Worm (Caenorhabditis elegans): ENCODE measurements around the gene gpa-12.

DNA sequence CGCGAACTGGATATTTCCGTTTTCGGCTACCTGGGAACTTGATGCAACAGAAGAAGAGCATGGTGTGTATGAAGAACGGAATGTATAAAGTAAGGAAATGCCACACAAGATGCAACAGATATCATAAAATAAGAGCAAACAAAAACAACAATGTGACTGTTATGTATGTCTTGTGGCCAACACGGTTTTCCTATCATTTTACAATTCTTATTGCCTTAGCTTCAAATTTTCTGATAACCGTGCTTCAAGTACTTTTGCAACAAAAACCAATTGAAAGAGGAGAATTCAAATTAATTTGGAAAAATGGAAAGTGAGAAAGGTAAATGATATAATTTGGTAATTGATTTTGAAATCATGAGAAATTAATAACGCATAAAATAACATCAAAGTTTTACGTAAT, 11.8 kb upstream of the gpa-12 start:
- TF ChIP-seq hmg-4 (GFP tag; optimal IDR thresholded peaks at IDR 0.05): no peak
- no peak for TF ChIP-seq ama-1 (optimal IDR thresholded peaks at IDR 0.05)
- no peak for TF ChIP-seq hnd-1 (tag; optimal IDR thresholded peaks at IDR 0.05)
